Worm (Caenorhabditis elegans) whole organism, mixed stage, embryonic: ENCODE results near the gene F23B2.7.

Experiments
- blmp-1 ChIP-seq: fragments of 150-350 bp; optimal IDR thresholded peaks from 2 replicates; lab custom pipeline; 2014; ENCODE audit warnings: missing biosample characterization, missing genetic modification characterization
- ceh-39 ChIP-seq: fragments of 150-350 bp; optimal IDR thresholded peaks from 2 replicates; lab custom pipeline; 2014; ENCODE audit warnings: missing biosample characterization, missing genetic modification characterization
- drap-1 ChIP-seq: fragments of 200-800 bp; sonication (Bioruptor generic); optimal IDR thresholded peaks from 3 replicates; lab custom pipeline; 2018; ENCODE audit warnings: mild to moderate bottlenecking, missing genetic modification characterization, missing compliant biosample characterization
- lin-32 ChIP-seq: fragments of 200-800 bp; sonication (Bioruptor generic); optimal IDR thresholded peaks from 2 replicates; lab custom pipeline; 2018; ENCODE audit warnings: mild to moderate bottlenecking, missing genetic modification characterization, missing compliant biosample characterization
- nhr-28 ChIP-seq: fragments of 150-350 bp; optimal IDR thresholded peaks from 2 replicates; lab custom pipeline; 2014; ENCODE audit warnings: missing biosample characterization, missing genetic modification characterization
- sptf-1 ChIP-seq: sonication (generic microtip); optimal IDR thresholded peaks from 2 replicates; lab custom pipeline; 2017; ENCODE audit warnings: mild to moderate bottlenecking, missing genetic modification characterization, moderate library complexity, missing compliant biosample characterization

DNA sequence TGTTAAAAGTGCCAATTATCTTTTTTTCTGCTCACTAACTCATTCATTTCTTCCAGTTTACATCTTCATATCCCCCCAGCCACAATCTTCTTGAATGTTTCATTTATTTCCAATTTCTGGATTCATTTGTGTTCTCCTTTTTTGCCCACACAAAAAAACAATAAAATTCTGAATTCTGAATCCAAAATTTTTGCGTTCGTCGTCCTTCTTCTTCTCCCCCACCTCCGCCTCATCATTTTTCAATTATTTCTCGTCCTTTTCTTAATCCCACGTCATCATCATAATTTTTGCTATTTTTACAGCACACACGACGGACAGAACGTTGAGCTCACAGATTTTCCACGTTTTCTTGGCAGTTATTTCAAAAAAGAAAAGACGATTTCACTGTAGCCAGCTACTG is 34.3 kb downstream of the F23B2.7 start, which contains the start of gene C07C7.1:
- TF ChIP-seq ceh-39 (tag; lab: Kevin White, UChicago), result no peak
- no peak for TF ChIP-seq nhr-28
- TF ChIP-seq sptf-1 (tag; lab: Kevin White, UChicago), result no peak
- no peak for TF ChIP-seq blmp-1 (tag; lab: Kevin White, UChicago)
- no peak for TF ChIP-seq lin-32
- TF ChIP-seq drap-1, result no peak
